Worm (Caenorhabditis elegans) whole organism, L1 larva: ENCODE results near the gene nduf-2.2.

Source experiments
- C04F5.9 ChIP-seq: sonication (generic microtip); optimal IDR thresholded peaks from 2 replicates; lab custom pipeline; 2016; ENCODE audit warnings: missing genetic modification characterization, missing compliant biosample characterization
- C16A3.4 ChIP-seq: fragments of 150-350 bp; optimal IDR thresholded peaks from 2 replicates; lab custom pipeline; 2014; ENCODE audit warnings: missing biosample characterization, missing genetic modification characterization
- C34B4.2 ChIP-seq: sonication (generic microtip); optimal IDR thresholded peaks from 2 replicates; lab custom pipeline; 2017; ENCODE audit warnings: mild to moderate bottlenecking, missing genetic modification characterization, missing compliant biosample characterization
- F16B12.6 ChIP-seq: fragments of 150-350 bp; optimal IDR thresholded peaks from 2 replicates; lab custom pipeline; 2014; ENCODE audit warnings: missing biosample characterization, missing genetic modification characterization
- Y116A8C.19 ChIP-seq: sonication (generic microtip); optimal IDR thresholded peaks from 2 replicates; lab custom pipeline; 2016; ENCODE audit warnings: missing compliant biosample characterization, missing genetic modification characterization, borderline replicate concordance
- blmp-1 ChIP-seq: fragments of 150-350 bp; optimal IDR thresholded peaks from 2 replicates; lab custom pipeline; 2014; ENCODE audit warnings: missing biosample characterization, missing genetic modification characterization
- ceh-63 ChIP-seq: fragments of 200-800 bp; sonication (Bioruptor generic); optimal IDR thresholded peaks from 2 replicates; lab custom pipeline; 2018; ENCODE audit warnings: mild to moderate bottlenecking, missing genetic modification characterization, missing compliant biosample characterization
- ceh-90 ChIP-seq: sonication (generic microtip); optimal IDR thresholded peaks from 2 replicates; lab custom pipeline; 2016; ENCODE audit warnings: missing genetic modification characterization, missing compliant biosample characterization
- dpl-1 ChIP-seq, 3 experiments: fragments of 150-350 bp in 2 of 3; sonication (generic microtip) in 1 of 3; optimal IDR thresholded peaks; 2 replicates each; lab custom pipeline; 2014 to 2017; ENCODE audit warnings: missing biosample characterization in 3 of 3, missing genetic modification characterization in 3 of 3, missing genetic modification reagents in 3 of 3
- dsc-1 ChIP-seq: sonication (generic microtip); optimal IDR thresholded peaks from 2 replicates; lab custom pipeline; 2016; ENCODE audit warnings: mild to moderate bottlenecking, missing genetic modification characterization, missing compliant biosample characterization
- efl-1 ChIP-seq, 4 experiments: fragments of 150-350 bp; optimal IDR thresholded peaks in 3 of 4; peaks in 1 of 4; 1 replicate in 1 of 4; 2 replicates in 3 of 4; lab custom pipeline; 2014; ENCODE audit warnings: missing biosample characterization in 2 of 4, missing genetic modification characterization in 2 of 4, missing genetic modification reagents in 2 of 4
- efl-3 ChIP-seq: fragments of 200-800 bp; sonication (Bioruptor generic); optimal IDR thresholded peaks from 2 replicates; lab custom pipeline; 2018; ENCODE audit warnings: mild to moderate bottlenecking, missing genetic modification characterization, missing compliant biosample characterization
- egl-13 ChIP-seq: sonication (generic microtip); optimal IDR thresholded peaks from 2 replicates; lab custom pipeline; 2016; ENCODE audit warnings: missing genotype, missing genetic modification reagents, missing genetic modification characterization, missing compliant biosample characterization
- elt-2 ChIP-seq: sonication (generic microtip); optimal IDR thresholded peaks from 2 replicates; lab custom pipeline; 2016; ENCODE audit warnings: missing genetic modification characterization, mild to moderate bottlenecking, inconsistent platforms, missing compliant biosample characterization, missing genetic modification reagents
- ets-5 ChIP-seq: fragments of 200-800 bp; sonication (Bioruptor generic); IDR thresholded peaks from 2 replicates; pipeline ENCODE4 v1.3.6; 2022; ENCODE audit warnings: missing genetic modification characterization, missing compliant biosample characterization
- isw-1 ChIP-seq: fragments of 200-800 bp; sonication (Bioruptor generic); IDR thresholded peaks from 2 replicates; pipeline ENCODE4 v1.3.6; 2022; ENCODE audit warnings: missing genetic modification characterization, missing compliant biosample characterization
- lin-13 ChIP-seq: fragments of 150-350 bp; optimal IDR thresholded peaks from 2 replicates; lab custom pipeline; 2014; ENCODE audit warnings: missing biosample characterization, missing genetic modification reagents, missing genetic modification characterization
- lin-14 ChIP-seq: fragments of 200-800 bp; sonication (Bioruptor generic); optimal IDR thresholded peaks from 2 replicates; lab custom pipeline; 2018; ENCODE audit warnings: mild to moderate bottlenecking, missing genetic modification characterization, moderate library complexity, missing compliant biosample characterization
- lin-35 ChIP-seq, 2 experiments: fragments of 150-350 bp; optimal IDR thresholded peaks; 2 replicates each; lab custom pipeline; 2014; ENCODE audit warnings: missing biosample characterization in 2 of 2, missing genetic modification characterization in 2 of 2, missing genetic modification reagents in 2 of 2
- lin-39 ChIP-seq: fragments of 150-350 bp; optimal IDR thresholded peaks from 2 replicates; lab custom pipeline; 2014; ENCODE audit warnings: missing biosample characterization, missing genetic modification reagents, missing genetic modification characterization
- lir-3 ChIP-seq: sonication (generic microtip); optimal IDR thresholded peaks from 2 replicates; lab custom pipeline; 2016; ENCODE audit warnings: mild to moderate bottlenecking, missing genetic modification characterization, moderate library complexity, missing compliant biosample characterization; ENCODE audit not compliant: poor library complexity
- lsy-2 ChIP-seq, 2 experiments: fragments of 150-350 bp; optimal IDR thresholded peaks; 2 replicates each; lab custom pipeline; 2014; ENCODE audit warnings: missing biosample characterization in 2 of 2, missing genetic modification characterization in 2 of 2
- mab-9 ChIP-seq: fragments of 200-800 bp; sonication (Bioruptor generic); IDR thresholded peaks from 2 replicates; pipeline ENCODE4 v1.3.6; 2022; ENCODE audit warnings: missing genetic modification reagents, missing genetic modification characterization, missing compliant biosample characterization
- nhr-11 ChIP-seq: fragments of 150-350 bp; optimal IDR thresholded peaks from 2 replicates; lab custom pipeline; 2014; ENCODE audit warnings: missing biosample characterization, missing genetic modification characterization
- nhr-12 ChIP-seq: sonication (generic microtip); optimal IDR thresholded peaks from 2 replicates; lab custom pipeline; 2017; ENCODE audit warnings: missing biosample characterization, missing genetic modification characterization
- nhr-19 ChIP-seq: fragments of 200-800 bp; sonication (Bioruptor generic); conservative IDR thresholded peaks from 2 replicates; pipeline ENCODE4 v1.3.6; 2022; ENCODE audit warnings: missing genetic modification characterization, missing compliant biosample characterization
- nhr-237 ChIP-seq: fragments of 150-350 bp; optimal IDR thresholded peaks from 2 replicates; lab custom pipeline; 2014; ENCODE audit warnings: missing biosample characterization, missing genetic modification characterization
- nhr-71 ChIP-seq: sonication (generic microtip); optimal IDR thresholded peaks from 2 replicates; lab custom pipeline; 2016; ENCODE audit warnings: mild to moderate bottlenecking, missing genetic modification characterization, moderate library complexity, missing compliant biosample characterization
- nhr-84 ChIP-seq: sonication (generic microtip); optimal IDR thresholded peaks from 2 replicates; lab custom pipeline; 2017; ENCODE audit warnings: missing biosample characterization, missing genetic modification characterization
- pag-3 ChIP-seq: sonication (generic microtip); optimal IDR thresholded peaks from 2 replicates; lab custom pipeline; 2017; ENCODE audit warnings: missing genetic modification characterization, mild to moderate bottlenecking, missing compliant biosample characterization, antibody characterized with exemption, borderline replicate concordance; ENCODE audit not compliant: insufficient read depth
- pqm-1 ChIP-seq: sonication (generic microtip); optimal IDR thresholded peaks from 3 replicates; lab custom pipeline; 2017; ENCODE audit warnings: missing biosample characterization, missing genetic modification characterization
- rnt-1 ChIP-seq: sonication (generic microtip); optimal IDR thresholded peaks from 2 replicates; lab custom pipeline; 2016; ENCODE audit warnings: mild to moderate bottlenecking, missing genetic modification characterization, moderate library complexity, missing compliant biosample characterization
- skn-1 ChIP-seq: fragments of 150-350 bp; optimal IDR thresholded peaks from 2 replicates; lab custom pipeline; 2014; ENCODE audit warnings: missing biosample characterization, missing genetic modification characterization
- snpc-4 ChIP-seq: fragments of 150-350 bp; optimal IDR thresholded peaks from 2 replicates; lab custom pipeline; 2014; ENCODE audit warnings: missing biosample characterization, missing genetic modification characterization
- sox-4 ChIP-seq: sonication (generic microtip); optimal IDR thresholded peaks from 2 replicates; lab custom pipeline; 2016; ENCODE audit warnings: missing genetic modification characterization, missing compliant biosample characterization
- sptf-1 ChIP-seq: fragments of 150-350 bp; optimal IDR thresholded peaks from 2 replicates; lab custom pipeline; 2014; ENCODE audit warnings: missing biosample characterization, missing genetic modification characterization
- tbx-2 ChIP-seq: sonication (generic microtip); optimal IDR thresholded peaks from 2 replicates; lab custom pipeline; 2016; ENCODE audit warnings: missing genetic modification characterization, missing compliant biosample characterization
- unc-130 ChIP-seq: fragments of 150-350 bp; optimal IDR thresholded peaks from 2 replicates; lab custom pipeline; 2017; ENCODE audit warnings: missing biosample characterization, missing genetic modification characterization, inconsistent platforms
- unc-86 ChIP-seq: sonication (generic microtip); optimal IDR thresholded peaks from 2 replicates; lab custom pipeline; 2016; ENCODE audit warnings: missing genetic modification characterization, missing compliant biosample characterization
- zag-1 ChIP-seq: fragments of 150-350 bp; optimal IDR thresholded peaks from 2 replicates; lab custom pipeline; 2014; ENCODE audit warnings: missing biosample characterization, missing genetic modification characterization
- ztf-11 ChIP-seq, 2 experiments: sonication (generic microtip); optimal IDR thresholded peaks; 2 replicates each; lab custom pipeline; 2016 to 2017; ENCODE audit warnings: missing genetic modification characterization in 2 of 2, missing biosample characterization in 1 of 2, missing compliant biosample characterization in 1 of 2

The nduf-2.2 gene

DNA sequence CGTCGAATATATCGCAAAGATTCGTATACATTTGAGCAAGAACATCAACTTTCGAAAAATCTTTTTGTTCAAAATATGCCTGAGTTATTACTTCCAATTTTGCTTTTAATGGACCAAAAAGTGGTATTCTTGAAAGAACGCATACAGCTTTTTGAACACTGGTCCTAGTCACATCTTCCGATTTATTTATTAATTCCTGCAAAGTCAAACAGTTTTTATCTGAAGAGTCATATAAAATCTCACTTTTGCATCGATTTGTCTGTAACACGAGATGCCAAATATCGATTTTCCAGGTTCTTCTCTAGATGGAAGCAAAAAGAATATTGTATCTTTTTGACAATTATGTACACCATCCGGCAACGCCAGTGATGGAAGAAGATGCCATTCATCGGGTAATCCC is 15.2 kb upstream of the nduf-2.2 start:
- TF ChIP-seq efl-1 (optimal IDR thresholded peaks at IDR 0.05; lab: Kevin White, UChicago) (no peak), efl-1 (GFP tag; optimal IDR thresholded peaks at IDR 0.05 in 1 of 2; lab: Kevin White, UChicago) (peak in 1 of 2 experiments; percentile 12), egl-13 (tag; lab: Kevin White, UChicago) (no peak), lir-3 (tag; lab: Kevin White, UChicago) (no peak)
- TF ChIP-seq, all 84 proteins: peak for 1

DNA sequence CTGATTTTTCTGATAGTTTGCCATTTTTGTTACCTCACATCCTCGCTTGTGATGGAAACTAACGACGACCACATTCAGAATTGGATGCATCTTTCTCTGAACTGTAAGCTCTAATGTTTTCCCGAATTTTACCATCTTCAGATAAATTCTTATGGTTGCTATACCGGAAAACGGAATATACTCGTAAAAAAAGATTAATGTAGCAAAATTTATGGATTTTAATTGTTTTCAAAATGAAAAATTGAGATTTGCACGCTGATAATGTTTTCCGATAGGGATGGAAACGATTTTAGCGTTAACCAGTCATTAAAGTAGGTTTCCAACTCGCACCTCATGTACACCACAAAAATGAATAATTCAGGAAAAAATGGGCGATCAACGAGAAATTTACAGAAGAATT is 14.4 kb upstream of the nduf-2.2 start, which contains the start of gene T26A5.6:
TSS of gene T26A5.6 (minus strand) at position 101 of the 400 bp plus-strand sequence.
- TF ChIP-seq ceh-63, result no peak
- TF ChIP-seq unc-130 (tag; lab: Kevin White, UChicago), result no peak
- no peak for TF ChIP-seq nhr-237 (tag; lab: Kevin White, UChicago)
- TF ChIP-seq lin-35 (GFP tag; optimal IDR thresholded peaks at IDR 0.05; lab: Kevin White, UChicago), result no peak
- TF ChIP-seq C34B4.2 (tag; lab: Kevin White, UChicago), result no peak
- TF ChIP-seq C04F5.9 (tag; lab: Kevin White, UChicago), result no peak
- TF ChIP-seq blmp-1 (tag; lab: Kevin White, UChicago), result no peak
- TF ChIP-seq egl-13 (tag; lab: Kevin White, UChicago), result no peak
- TF ChIP-seq nhr-11 (tag; lab: Kevin White, UChicago), result no peak
- TF ChIP-seq skn-1, result no peak
- no peak for TF ChIP-seq snpc-4 (tag; lab: Kevin White, UChicago)
- TF ChIP-seq unc-86 (tag; lab: Kevin White, UChicago), result no peak
- TF ChIP-seq Y116A8C.19 (tag; lab: Kevin White, UChicago), result no peak
- no peak for TF ChIP-seq zag-1
- TF ChIP-seq mab-9 (GFP tag; lab: Robert Waterston, UW), result no peak
- TF ChIP-seq nhr-12, result no peak
- no peak for TF ChIP-seq isw-1

DNA sequence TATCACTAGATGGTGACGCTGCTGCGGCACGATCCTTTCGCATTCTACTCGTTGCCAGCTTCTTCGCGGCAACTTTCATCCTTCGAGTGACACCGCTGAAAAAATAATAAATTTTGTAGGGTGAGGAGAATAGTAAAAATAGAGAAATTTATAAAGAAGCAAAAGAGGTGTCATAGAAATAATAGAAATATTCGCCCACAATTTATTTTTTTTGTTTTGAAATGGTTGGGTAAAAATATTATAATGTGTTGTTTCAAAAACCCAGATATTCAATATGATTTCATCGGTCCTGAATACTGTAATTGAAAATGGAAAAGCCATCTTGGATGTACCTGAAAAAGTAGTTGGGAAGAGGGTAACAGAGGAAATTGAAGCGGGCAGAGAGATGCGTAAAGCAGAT is 12.7 kb upstream of the nduf-2.2 start, which contains the start of gene set-1:
TSS of gene set-1 (minus strand) at position 101 of the 400 bp plus-strand sequence.
- TF ChIP-seq pag-3 (tag; lab: Kevin White, UChicago) (no peak), nhr-12 (no peak)

DNA sequence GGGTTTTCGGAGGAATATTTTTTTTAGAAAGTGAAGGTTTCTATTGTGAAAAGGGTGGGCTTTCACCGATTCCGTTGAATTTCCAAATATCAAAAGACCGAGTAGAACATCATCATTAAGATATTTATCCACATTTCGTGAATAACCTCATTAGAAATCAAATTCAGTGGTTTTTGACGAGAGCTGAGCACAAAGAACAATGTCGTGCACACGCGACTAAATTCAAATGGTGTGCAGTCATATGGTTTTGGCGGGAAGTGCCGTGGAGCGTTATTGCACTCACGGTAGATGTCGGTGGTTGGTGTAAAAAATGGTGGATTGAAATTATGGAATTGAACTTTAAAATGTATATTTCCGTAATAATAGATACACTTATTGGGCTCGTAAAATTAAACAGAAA is 12.3 kb upstream of the nduf-2.2 start:
- TF ChIP-seq dpl-1 (GFP tag; optimal IDR thresholded peaks at IDR 0.05; lab: Kevin White, UChicago) (peak; percentile 20 to 76 (median 64)), lin-35 (GFP tag; optimal IDR thresholded peaks at IDR 0.05; lab: Kevin White, UChicago) (peak; percentile 29 to 54), lin-14 (GFP tag; lab: Kevin White, UChicago) (peak; percentile 16), efl-1 (optimal IDR thresholded peaks at IDR 0.05; lab: Kevin White, UChicago) (peak; percentile 38 to 75), efl-1 (GFP tag; optimal IDR thresholded peaks at IDR 0.05 in 1 of 2; lab: Kevin White, UChicago) (peak; percentile 53 to 94), lsy-2 (tag; optimal IDR thresholded peaks at IDR 0.05; lab: Kevin White, UChicago) (peak in 1 of 2 experiments; percentile 31), pag-3 (tag; lab: Kevin White, UChicago) (no peak), nhr-71 (tag; lab: Kevin White, UChicago) (peak; percentile 19), blmp-1 (tag; lab: Kevin White, UChicago) (peak; percentile 60), lin-39 (tag; lab: Kevin White, UChicago) (no peak), F16B12.6 (tag; lab: Kevin White, UChicago) (no peak)
- TF ChIP-seq, all 84 proteins: peak for 7

DNA sequence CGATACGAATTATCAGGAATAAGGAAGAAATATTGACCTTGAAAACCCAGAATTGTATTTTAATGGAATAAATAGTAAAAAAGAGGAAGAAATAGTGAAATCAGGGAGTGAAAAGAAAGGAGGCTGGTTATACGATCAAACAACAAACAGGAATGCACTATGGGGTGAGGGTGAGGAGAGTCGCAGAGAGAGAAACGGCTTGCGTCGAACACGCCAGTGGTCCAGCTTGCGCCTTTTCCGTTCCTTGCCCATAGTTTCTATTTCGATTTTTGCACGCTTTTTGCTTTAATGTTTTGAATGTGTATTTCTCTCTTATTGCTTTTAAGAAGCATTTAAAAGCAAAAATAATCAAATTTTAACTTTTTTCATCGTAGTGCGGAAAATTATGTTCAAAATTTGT is 11.4 kb upstream of the nduf-2.2 start:
- TF ChIP-seq lin-13 (GFP tag; lab: Kevin White, UChicago) (peak; percentile 82), nhr-19 (GFP tag; lab: Robert Waterston, UW) (peak; percentile 78), ceh-90 (tag; lab: Kevin White, UChicago) (no peak), lin-35 (GFP tag; optimal IDR thresholded peaks at IDR 0.05; lab: Kevin White, UChicago) (peak; percentile 84 to 89), efl-3 (GFP tag; lab: Kevin White, UChicago) (no peak), lir-3 (tag; lab: Kevin White, UChicago) (peak; percentile 12), Y116A8C.19 (tag; lab: Kevin White, UChicago) (no peak), dsc-1 (tag; lab: Kevin White, UChicago) (peak; percentile 29), C34B4.2 (tag; lab: Kevin White, UChicago) (no peak), skn-1 (peak; percentile 82), sox-4 (tag; lab: Kevin White, UChicago) (no peak), nhr-12 (no peak), C16A3.4 (peak; percentile 92), dpl-1 (GFP tag; optimal IDR thresholded peaks at IDR 0.05; lab: Kevin White, UChicago) (peak; percentile 73 to 79 (median 76)), tbx-2 (peak; percentile 64), pqm-1 (tag; lab: Kevin White, UChicago) (no peak), unc-86 (tag; lab: Kevin White, UChicago) (peak; percentile 52), ets-5 (no peak), sptf-1 (tag; lab: Kevin White, UChicago) (no peak), nhr-84 (no peak), rnt-1 (tag; lab: Kevin White, UChicago) (peak; percentile 83), elt-2 (tag; lab: Kevin White, UChicago) (no peak), nhr-11 (tag; lab: Kevin White, UChicago) (no peak), ztf-11 (tag; optimal IDR thresholded peaks at IDR 0.05; lab: Kevin White, UChicago) (no peak)
